Fruit fly (Drosophila melanogaster): ENCODE results near the gene CG32726.

- no peak for TF ChIP-seq pfk (GFP tag; optimal IDR thresholded peaks at IDR 0.05)
- TF ChIP-seq pan (optimal IDR thresholded peaks at IDR 0.05): no peak
- TF ChIP-seq pan (GFP tag; optimal IDR thresholded peaks at IDR 0.05 in 1 of 2, IDR thresholded peaks at IDR 0.05 in 1 of 2): no peak
- no peak for TF ChIP-seq CG12744 (GFP tag; optimal IDR thresholded peaks at IDR 0.05)
- TF ChIP-seq CG17568 (GFP tag; optimal IDR thresholded peaks at IDR 0.05): no peak
- TF ChIP-seq abd-A (tag; optimal IDR thresholded peaks at IDR 0.05): no peak
- no peak for TF ChIP-seq CG5245 (GFP tag; optimal IDR thresholded peaks at IDR 0.05)
- no peak for TF ChIP-seq Poxn (GFP tag; IDR thresholded peaks at IDR 0.05)
- no peak for TF ChIP-seq CG9437 (GFP tag; optimal IDR thresholded peaks at IDR 0.05)
- no peak for TF ChIP-seq jing (GFP tag; optimal IDR thresholded peaks at IDR 0.05)
- TF ChIP-seq emc (GFP tag; optimal IDR thresholded peaks at IDR 0.05): no peak
These were observed 18.6 kb downstream of the CG32726 start, which contains the start of gene CG32727 for dm6 chrX:7406908-7407307.

Measured in whole organism, embryonic.